Worm (Caenorhabditis elegans) whole organism, L1 larva: ENCODE results near the gene mxl-3.
A peak's percentile ranks its signal among the peaks of the same experiment; 100 is the strongest.

Experiments
- C16A3.4 ChIP-seq: fragments of 150-350 bp; optimal IDR thresholded peaks from 2 replicates; lab custom pipeline; 2014; ENCODE audit warnings: missing biosample characterization, missing genetic modification characterization
- C34B4.2 ChIP-seq: sonication (generic microtip); optimal IDR thresholded peaks from 2 replicates; lab custom pipeline; 2017; ENCODE audit warnings: mild to moderate bottlenecking, missing genetic modification characterization, missing compliant biosample characterization
- F16B12.6 ChIP-seq: fragments of 150-350 bp; optimal IDR thresholded peaks from 2 replicates; lab custom pipeline; 2014; ENCODE audit warnings: missing biosample characterization, missing genetic modification characterization
- blmp-1 ChIP-seq: fragments of 150-350 bp; optimal IDR thresholded peaks from 2 replicates; lab custom pipeline; 2014; ENCODE audit warnings: missing biosample characterization, missing genetic modification characterization
- ceh-63 ChIP-seq: fragments of 200-800 bp; sonication (Bioruptor generic); optimal IDR thresholded peaks from 2 replicates; lab custom pipeline; 2018; ENCODE audit warnings: mild to moderate bottlenecking, missing genetic modification characterization, missing compliant biosample characterization
- ceh-8 ChIP-seq: fragments of 200-800 bp; sonication (Bioruptor generic); optimal IDR thresholded peaks from 2 replicates; lab custom pipeline; 2018; ENCODE audit warnings: mild to moderate bottlenecking, missing genetic modification characterization, moderate library complexity, missing compliant biosample characterization
- ces-1 ChIP-seq: fragments of 150-350 bp; optimal IDR thresholded peaks from 2 replicates; lab custom pipeline; 2014; ENCODE audit warnings: missing biosample characterization, missing genetic modification reagents, missing genetic modification characterization
- dpl-1 ChIP-seq, 3 experiments: fragments of 150-350 bp in 2 of 3; sonication (generic microtip) in 1 of 3; optimal IDR thresholded peaks; 2 replicates each; lab custom pipeline; 2014 to 2017; ENCODE audit warnings: missing biosample characterization in 3 of 3, missing genetic modification characterization in 3 of 3, missing genetic modification reagents in 3 of 3
- efl-1 ChIP-seq, 4 experiments: fragments of 150-350 bp; optimal IDR thresholded peaks in 3 of 4; peaks in 1 of 4; 1 replicate in 1 of 4; 2 replicates in 3 of 4; lab custom pipeline; 2014; ENCODE audit warnings: missing biosample characterization in 2 of 4, missing genetic modification characterization in 2 of 4, missing genetic modification reagents in 2 of 4
- egl-27 ChIP-seq, 2 experiments: fragments of 150-350 bp in 1 of 2; sonication (generic microtip); optimal IDR thresholded peaks; 3 replicates each; lab custom pipeline; 2017 to 2018; ENCODE audit warnings: missing biosample characterization in 2 of 2, missing genetic modification characterization in 2 of 2, missing genetic modification reagents in 2 of 2
- elt-2 ChIP-seq: sonication (generic microtip); optimal IDR thresholded peaks from 2 replicates; lab custom pipeline; 2016; ENCODE audit warnings: missing genetic modification characterization, mild to moderate bottlenecking, inconsistent platforms, missing compliant biosample characterization, missing genetic modification reagents
- elt-3 ChIP-seq, 6 experiments: fragments of 150-350 bp in 1 of 6; sonication (generic microtip); optimal IDR thresholded peaks; 2 replicates each; lab custom pipeline; 2017 to 2018; ENCODE audit warnings: missing biosample characterization in 6 of 6, missing genetic modification characterization in 6 of 6, inconsistent platforms in 1 of 6
- fkh-4 ChIP-seq: sonication (generic microtip); optimal IDR thresholded peaks from 2 replicates; lab custom pipeline; 2016; ENCODE audit warnings: missing compliant biosample characterization, missing genetic modification characterization, borderline replicate concordance
- fos-1 ChIP-seq: fragments of 150-350 bp; optimal IDR thresholded peaks from 2 replicates; lab custom pipeline; 2014; ENCODE audit warnings: missing biosample characterization, missing genetic modification characterization
- grh-1 ChIP-seq: fragments of 200-800 bp; sonication (Bioruptor generic); IDR thresholded peaks from 2 replicates; pipeline ENCODE4 v1.3.6; 2022; ENCODE audit warnings: missing genetic modification reagents, missing genetic modification characterization, missing compliant biosample characterization
- hlh-17 ChIP-seq: fragments of 200-800 bp; sonication (Bioruptor generic); optimal IDR thresholded peaks from 2 replicates; lab custom pipeline; 2018; ENCODE audit warnings: missing genetic modification characterization, mild to moderate bottlenecking, missing compliant biosample characterization, moderate library complexity, borderline replicate concordance
- hpl-2 ChIP-seq: fragments of 150-350 bp; optimal IDR thresholded peaks from 2 replicates; lab custom pipeline; 2014; ENCODE audit warnings: missing biosample characterization, missing genetic modification reagents, missing genetic modification characterization
- irx-1 ChIP-seq: sonication (generic microtip); optimal IDR thresholded peaks from 2 replicates; lab custom pipeline; 2016; ENCODE audit warnings: missing genetic modification characterization, missing compliant biosample characterization
- lin-14 ChIP-seq: fragments of 200-800 bp; sonication (Bioruptor generic); optimal IDR thresholded peaks from 2 replicates; lab custom pipeline; 2018; ENCODE audit warnings: mild to moderate bottlenecking, missing genetic modification characterization, moderate library complexity, missing compliant biosample characterization
- lin-35 ChIP-seq, 2 experiments: fragments of 150-350 bp; optimal IDR thresholded peaks; 2 replicates each; lab custom pipeline; 2014; ENCODE audit warnings: missing biosample characterization in 2 of 2, missing genetic modification characterization in 2 of 2, missing genetic modification reagents in 2 of 2
- lir-3 ChIP-seq: sonication (generic microtip); optimal IDR thresholded peaks from 2 replicates; lab custom pipeline; 2016; ENCODE audit warnings: mild to moderate bottlenecking, missing genetic modification characterization, moderate library complexity, missing compliant biosample characterization; ENCODE audit not compliant: poor library complexity
- mdl-1 ChIP-seq, 2 experiments: fragments of 150-350 bp; optimal IDR thresholded peaks; 2 replicates each; lab custom pipeline; 2014 to 2017; ENCODE audit warnings: missing biosample characterization in 2 of 2, missing genetic modification characterization in 2 of 2, inconsistent platforms in 1 of 2
- mep-1 ChIP-seq: fragments of 150-350 bp; optimal IDR thresholded peaks from 2 replicates; lab custom pipeline; 2014; ENCODE audit warnings: missing biosample characterization, missing genetic modification characterization
- nhr-11 ChIP-seq: fragments of 150-350 bp; optimal IDR thresholded peaks from 2 replicates; lab custom pipeline; 2014; ENCODE audit warnings: missing biosample characterization, missing genetic modification characterization
- nhr-20 ChIP-seq: sonication (generic microtip); optimal IDR thresholded peaks from 2 replicates; lab custom pipeline; 2016; ENCODE audit warnings: mild to moderate bottlenecking, missing genetic modification characterization, missing compliant biosample characterization
- nhr-237 ChIP-seq: fragments of 150-350 bp; optimal IDR thresholded peaks from 2 replicates; lab custom pipeline; 2014; ENCODE audit warnings: missing biosample characterization, missing genetic modification characterization
- nhr-28 ChIP-seq: fragments of 150-350 bp; optimal IDR thresholded peaks from 2 replicates; lab custom pipeline; 2014; ENCODE audit warnings: missing biosample characterization, missing genetic modification characterization
- nhr-47 ChIP-seq: sonication (generic microtip); optimal IDR thresholded peaks from 2 replicates; lab custom pipeline; 2016; ENCODE audit warnings: mild to moderate bottlenecking, missing genetic modification characterization, moderate library complexity, missing compliant biosample characterization
- nhr-71 ChIP-seq: sonication (generic microtip); optimal IDR thresholded peaks from 2 replicates; lab custom pipeline; 2016; ENCODE audit warnings: mild to moderate bottlenecking, missing genetic modification characterization, moderate library complexity, missing compliant biosample characterization
- nhr-76 ChIP-seq: sonication (generic microtip); optimal IDR thresholded peaks from 2 replicates; lab custom pipeline; 2017; ENCODE audit warnings: missing biosample characterization, missing genetic modification characterization
- nhr-90 ChIP-seq: sonication (generic microtip); optimal IDR thresholded peaks from 2 replicates; lab custom pipeline; 2016; ENCODE audit warnings: mild to moderate bottlenecking, missing genetic modification characterization, missing compliant biosample characterization; ENCODE audit not compliant: poor library complexity
- pqm-1 ChIP-seq: sonication (generic microtip); optimal IDR thresholded peaks from 3 replicates; lab custom pipeline; 2017; ENCODE audit warnings: missing biosample characterization, missing genetic modification characterization
- snpc-4 ChIP-seq: fragments of 150-350 bp; optimal IDR thresholded peaks from 2 replicates; lab custom pipeline; 2014; ENCODE audit warnings: missing biosample characterization, missing genetic modification characterization
- sox-4 ChIP-seq: sonication (generic microtip); optimal IDR thresholded peaks from 2 replicates; lab custom pipeline; 2016; ENCODE audit warnings: missing genetic modification characterization, missing compliant biosample characterization
- sup-37 ChIP-seq: fragments of 200-800 bp; sonication (Bioruptor generic); optimal IDR thresholded peaks from 2 replicates; lab custom pipeline; 2018; ENCODE audit warnings: mild to moderate bottlenecking, missing genetic modification characterization, missing compliant biosample characterization
- unc-130 ChIP-seq: fragments of 150-350 bp; optimal IDR thresholded peaks from 2 replicates; lab custom pipeline; 2017; ENCODE audit warnings: missing biosample characterization, missing genetic modification characterization, inconsistent platforms
- unc-30 ChIP-seq: sonication (generic microtip); optimal IDR thresholded peaks from 2 replicates; lab custom pipeline; 2017; ENCODE audit warnings: missing biosample characterization, missing genetic modification characterization
- unc-98 ChIP-seq: fragments of 200-800 bp; sonication (Bioruptor generic); IDR thresholded peaks from 2 replicates; pipeline ENCODE4 v1.3.6; 2022; ENCODE audit warnings: missing genetic modification characterization, missing compliant biosample characterization
- zip-4 ChIP-seq: fragments of 200-800 bp; sonication (Bioruptor generic); optimal IDR thresholded peaks from 2 replicates; lab custom pipeline; 2018; ENCODE audit warnings: mild to moderate bottlenecking, missing genetic modification characterization, moderate library complexity, missing compliant biosample characterization
- ztf-11 ChIP-seq, 2 experiments: sonication (generic microtip); optimal IDR thresholded peaks; 2 replicates each; lab custom pipeline; 2016 to 2017; ENCODE audit warnings: missing genetic modification characterization in 2 of 2, missing biosample characterization in 1 of 2, missing compliant biosample characterization in 1 of 2
- ztf-4 ChIP-seq: fragments of 150-350 bp; optimal IDR thresholded peaks from 2 replicates; lab custom pipeline; 2014; ENCODE audit warnings: missing biosample characterization, missing genetic modification characterization

The mxl-3 gene

ce11 chrX:13379072-13379471, 28.5 kb upstream of the mxl-3 start:
- TF ChIP-seq hpl-2 (GFP tag; lab: Kevin White, UChicago): no peak
- TF ChIP-seq hlh-17 (GFP tag; lab: Kevin White, UChicago): no peak
- TF ChIP-seq nhr-11 (tag; lab: Kevin White, UChicago): peak; percentile 72
- TF ChIP-seq unc-98 (GFP tag; lab: Robert Waterston, UW): no peak
- TF ChIP-seq efl-1 (optimal IDR thresholded peaks at IDR 0.05; lab: Kevin White, UChicago): no peak
- TF ChIP-seq efl-1 (GFP tag; optimal IDR thresholded peaks at IDR 0.05 in 1 of 2; lab: Kevin White, UChicago): no peak
- TF ChIP-seq lir-3 (tag; lab: Kevin White, UChicago): no peak

ce11 chrX:13376851-13377250, 26.2 kb upstream of the mxl-3 start, which contains the start of the genes C49F8.14 and gem-1:
Gene C49F8.14 (minus strand): TSS chrX:13376949.
Gene gem-1 (minus strand): TSS chrX:13376992.
- no peak for TF ChIP-seq lir-3 (tag; lab: Kevin White, UChicago)
- TF ChIP-seq dpl-1 (GFP tag; optimal IDR thresholded peaks at IDR 0.05; lab: Kevin White, UChicago): no peak
- TF ChIP-seq unc-98 (GFP tag; lab: Robert Waterston, UW): no peak
- no peak for TF ChIP-seq mep-1 (tag; lab: Kevin White, UChicago)
- no peak for TF ChIP-seq nhr-47 (tag; lab: Kevin White, UChicago)
- no peak for TF ChIP-seq fkh-4 (tag; lab: Kevin White, UChicago)
- TF ChIP-seq ces-1 (GFP tag; lab: Kevin White, UChicago): no peak
- TF ChIP-seq irx-1 (tag; lab: Kevin White, UChicago): no peak
- no peak for TF ChIP-seq nhr-71
- no peak for TF ChIP-seq mdl-1 (tag; optimal IDR thresholded peaks at IDR 0.05; lab: Kevin White, UChicago)
- no peak for TF ChIP-seq nhr-28
- TF ChIP-seq C34B4.2 (tag; lab: Kevin White, UChicago): no peak
- no peak for TF ChIP-seq grh-1
- TF ChIP-seq unc-30 (tag; lab: Kevin White, UChicago): no peak
- TF ChIP-seq nhr-76: no peak
- TF ChIP-seq fos-1: no peak
- TF ChIP-seq C16A3.4 (tag; lab: Kevin White, UChicago): no peak

DNA sequence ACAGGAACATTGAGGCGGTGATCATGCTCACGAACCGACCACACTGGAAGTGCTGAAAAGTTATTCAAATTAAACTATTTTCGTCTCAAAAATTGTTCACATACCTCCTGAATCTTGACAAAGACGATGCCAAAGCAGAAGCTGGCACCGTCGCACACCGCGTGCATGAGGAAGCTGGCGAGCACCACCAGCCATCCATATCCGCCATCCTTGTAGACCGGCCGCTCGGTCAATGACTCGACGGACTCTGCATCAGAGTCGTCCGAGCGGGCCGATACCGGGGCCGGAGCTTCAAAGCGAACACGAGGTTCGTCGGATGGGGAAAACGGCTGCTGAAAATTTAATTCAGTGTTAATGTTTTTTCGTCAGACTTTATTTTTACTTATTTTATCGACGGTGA, 25.6 kb upstream of the mxl-3 start:
- TF ChIP-seq ztf-11 (tag; optimal IDR thresholded peaks at IDR 0.05; lab: Kevin White, UChicago): no peak
- TF ChIP-seq unc-130 (tag; lab: Kevin White, UChicago): no peak
- no peak for TF ChIP-seq efl-1 (optimal IDR thresholded peaks at IDR 0.05; lab: Kevin White, UChicago)
- TF ChIP-seq efl-1 (GFP tag; optimal IDR thresholded peaks at IDR 0.05 in 1 of 2; lab: Kevin White, UChicago): peak in 1 of 2 experiments; percentile 62
- TF ChIP-seq, all 84 proteins: peak for 1

- TF ChIP-seq nhr-237 (tag; lab: Kevin White, UChicago) (no peak), F16B12.6 (tag; lab: Kevin White, UChicago) (no peak), egl-27 (tag; optimal IDR thresholded peaks at IDR 0.05; lab: Kevin White, UChicago) (no peak), snpc-4 (tag; lab: Kevin White, UChicago) (no peak), elt-3 (tag; optimal IDR thresholded peaks at IDR 0.05; lab: Kevin White, UChicago) (peak in 1 of 6 experiments; percentile 26), elt-2 (tag; lab: Kevin White, UChicago) (peak; percentile 57), lin-14 (peak; percentile 7), mdl-1 (tag; optimal IDR thresholded peaks at IDR 0.05; lab: Kevin White, UChicago) (peak in 1 of 2 experiments; percentile 6), blmp-1 (tag; lab: Kevin White, UChicago) (peak; percentile 53), lin-35 (GFP tag; optimal IDR thresholded peaks at IDR 0.05; lab: Kevin White, UChicago) (peak in 1 of 2 experiments; percentile 14), nhr-20 (tag; lab: Kevin White, UChicago) (peak; percentile 5)
Observed at ce11 chrX:13368283-13368682, 17.7 kb upstream of the mxl-3 start.

DNA sequence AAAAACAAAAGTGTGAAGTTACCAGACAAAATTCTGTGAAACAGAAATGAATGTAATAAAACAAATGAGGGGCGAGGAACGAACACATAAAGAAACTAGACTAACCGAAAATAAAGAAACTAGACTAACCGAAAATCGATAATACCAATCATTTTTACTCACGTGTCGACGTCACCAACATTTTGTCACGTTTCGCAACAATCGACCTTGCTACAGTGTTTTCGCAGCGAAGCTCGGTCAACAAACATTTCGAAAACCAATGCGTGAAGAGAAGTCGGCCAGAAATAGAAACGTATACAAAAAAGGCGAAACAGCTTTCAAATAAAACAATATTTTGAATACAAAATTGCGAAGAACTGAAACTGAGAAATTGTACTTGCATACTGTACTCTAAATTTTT, 16.4 kb upstream of the mxl-3 start:
- TF ChIP-seq pqm-1 (tag; lab: Kevin White, UChicago) (no peak), elt-2 (tag; lab: Kevin White, UChicago) (no peak), zip-4 (GFP tag; lab: Kevin White, UChicago) (no peak), lin-35 (GFP tag; optimal IDR thresholded peaks at IDR 0.05; lab: Kevin White, UChicago) (peak in 1 of 2 experiments; percentile 56), nhr-76 (no peak), mdl-1 (tag; optimal IDR thresholded peaks at IDR 0.05; lab: Kevin White, UChicago) (peak in 1 of 2 experiments; percentile 70), efl-1 (optimal IDR thresholded peaks at IDR 0.05; lab: Kevin White, UChicago) (no peak), efl-1 (GFP tag; optimal IDR thresholded peaks at IDR 0.05 in 1 of 2; lab: Kevin White, UChicago) (peak in 1 of 2 experiments; percentile 56), ceh-8 (GFP tag; lab: Kevin White, UChicago) (no peak), unc-98 (GFP tag; lab: Robert Waterston, UW) (no peak), nhr-237 (tag; lab: Kevin White, UChicago) (no peak), sox-4 (tag; lab: Kevin White, UChicago) (no peak), nhr-71 (peak; percentile 36), sup-37 (GFP tag; lab: Kevin White, UChicago) (no peak), ztf-4 (no peak), irx-1 (tag; lab: Kevin White, UChicago) (no peak), nhr-20 (tag; lab: Kevin White, UChicago) (peak; percentile 78), ztf-11 (tag; optimal IDR thresholded peaks at IDR 0.05; lab: Kevin White, UChicago) (no peak), ceh-63 (GFP tag; lab: Kevin White, UChicago) (no peak), nhr-90 (no peak), fkh-4 (tag; lab: Kevin White, UChicago) (no peak)
